Worm (Caenorhabditis elegans) whole organism, early embryonic: Measurements from ENCODE around the gene lbp-3.

ENCODE experiments used
- ama-1 ChIP-seq: fragments of 150-350 bp; optimal IDR thresholded peaks from 2 replicates; lab custom pipeline; 2014
- ets-7 ChIP-seq: sonication (generic microtip); optimal IDR thresholded peaks from 2 replicates; lab custom pipeline; 2016; ENCODE audit warnings: missing genotype, missing genetic modification characterization, missing compliant biosample characterization
- flt-1 ChIP-seq: fragments of 200-800 bp; sonication (Bioruptor generic); IDR thresholded peaks from 2 replicates; pipeline ENCODE4 v1.3.6; 2022; ENCODE audit warnings: missing genetic modification characterization, missing compliant biosample characterization
- hmbx-1 ChIP-seq: sonication (generic microtip); optimal IDR thresholded peaks from 2 replicates; lab custom pipeline; 2016; ENCODE audit warnings: mild to moderate bottlenecking, missing genetic modification characterization, missing compliant biosample characterization
- pes-1 ChIP-seq: fragments of 200-800 bp; sonication (Bioruptor generic); IDR thresholded peaks from 2 replicates; pipeline ENCODE4 v1.3.6; 2022; ENCODE audit warnings: missing genetic modification reagents, missing genetic modification characterization, missing compliant biosample characterization
- sea-1 ChIP-seq: fragments of 200-800 bp; sonication (Bioruptor generic); conservative IDR thresholded peaks from 2 replicates; pipeline ENCODE4 v1.3.6; 2022; ENCODE audit warnings: missing genetic modification characterization, missing compliant biosample characterization
- tra-4 ChIP-seq: sonication (generic microtip); optimal IDR thresholded peaks from 2 replicates; lab custom pipeline; 2017; ENCODE audit warnings: missing genetic modification characterization, missing compliant biosample characterization

DNA sequence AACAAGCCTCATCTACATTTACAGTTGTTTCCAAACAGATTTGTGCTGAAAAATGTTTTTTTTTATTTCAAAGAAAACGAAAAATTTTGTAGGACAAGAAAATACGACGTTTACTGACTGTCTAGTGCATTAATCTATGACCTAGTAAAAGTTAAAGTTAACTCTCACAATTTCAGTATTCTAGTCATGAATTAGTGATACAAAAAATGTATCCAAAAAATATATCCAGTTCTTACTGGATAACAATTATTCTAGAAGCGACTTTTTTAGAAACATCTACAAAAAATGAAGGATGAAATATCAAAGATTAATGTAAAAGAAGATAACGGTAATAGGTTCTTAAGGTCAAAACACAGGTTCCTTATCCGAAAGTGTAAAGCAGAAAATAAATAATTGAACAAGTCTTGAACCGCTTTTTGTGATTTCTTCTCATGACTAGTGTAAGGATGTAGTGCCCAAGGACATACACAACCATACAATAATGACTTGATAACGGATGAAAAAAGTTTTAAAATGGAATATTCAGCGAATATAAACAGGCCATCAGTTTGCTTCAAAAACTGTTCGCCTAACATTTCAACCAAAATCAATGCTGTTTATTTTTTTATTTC is 6.6 kb upstream of the lbp-3 start, which contains the start of gene pqn-37:
- TF ChIP-seq pes-1 = no peak
- no peak for TF ChIP-seq ama-1 (lab: Kevin White, UChicago)
- TF ChIP-seq tra-4 (tag; lab: Kevin White, UChicago) = no peak
- no peak for TF ChIP-seq hmbx-1 (tag; lab: Kevin White, UChicago)
- TF ChIP-seq ets-7 (tag; lab: Kevin White, UChicago) = no peak
- TF ChIP-seq flt-1 (GFP tag; lab: Robert Waterston, UW) = no peak
- no peak for TF ChIP-seq sea-1 (GFP tag; lab: Robert Waterston, UW)
